Worm (Caenorhabditis elegans): ENCODE data around the gene dpy-19.

dpy-19 gene

DNA sequence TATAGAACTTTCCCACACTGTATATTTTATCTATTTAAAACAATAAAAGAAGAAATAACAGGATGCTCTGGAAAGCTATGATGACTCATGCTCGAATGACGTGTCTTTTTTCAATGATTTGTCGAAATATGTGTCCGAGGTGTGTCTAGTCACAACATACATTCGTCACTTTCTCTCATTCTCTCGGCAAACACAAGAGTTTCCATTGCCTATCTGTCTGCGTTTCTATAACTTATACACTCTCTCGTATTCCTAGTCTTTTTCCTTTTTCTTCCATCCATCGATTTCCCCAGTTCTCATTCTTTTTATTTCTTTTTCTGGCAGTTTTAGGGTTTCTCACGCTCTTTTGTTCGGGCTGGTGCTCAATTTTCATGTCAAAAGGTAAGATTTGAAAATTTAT lies 29.4 kb upstream of the dpy-19 start (continued):
- no peak for TF ChIP-seq dmd-4 (tag; optimal IDR thresholded peaks at IDR 0.05)
- no peak for TF ChIP-seq unc-39 (tag; optimal IDR thresholded peaks at IDR 0.05)
- TF ChIP-seq lin-39 (tag; optimal IDR thresholded peaks at IDR 0.05), result no peak
- TF ChIP-seq sma-9 (GFP tag; optimal IDR thresholded peaks at IDR 0.05), result no peak
- no peak for TF ChIP-seq sma-9 (tag; optimal IDR thresholded peaks at IDR 0.05)
- no peak for TF ChIP-seq elt-3 (tag; optimal IDR thresholded peaks at IDR 0.05)
- peak; percentile 83 for TF ChIP-seq crh-2 (tag; optimal IDR thresholded peaks at IDR 0.05)

DNA sequence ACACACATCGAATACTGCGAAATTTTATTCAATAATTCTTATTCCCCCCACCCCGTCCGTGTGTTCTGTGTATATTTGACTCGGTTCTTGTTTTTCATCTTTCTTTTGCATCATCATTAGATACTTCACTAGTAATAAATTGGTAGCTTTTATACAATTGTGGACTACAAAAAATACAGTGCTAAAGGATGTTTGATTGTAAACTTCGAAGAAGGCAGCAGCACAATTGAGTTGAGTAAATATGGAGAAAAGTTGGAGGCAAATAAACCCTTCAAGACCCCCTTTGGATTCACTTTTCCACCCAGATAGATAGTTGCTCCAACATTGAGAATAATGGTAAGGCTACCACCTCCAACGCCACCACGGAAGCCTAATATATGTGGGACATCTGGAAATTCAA lies 26.0 kb upstream of the dpy-19 start, which contains the start of gene B0303.7:
Gene B0303.7 (plus strand): TSS at position 301 of the 400 bp plus-strand sequence.
- TF ChIP-seq lin-11 (tag; optimal IDR thresholded peaks at IDR 0.05), result no peak

DNA sequence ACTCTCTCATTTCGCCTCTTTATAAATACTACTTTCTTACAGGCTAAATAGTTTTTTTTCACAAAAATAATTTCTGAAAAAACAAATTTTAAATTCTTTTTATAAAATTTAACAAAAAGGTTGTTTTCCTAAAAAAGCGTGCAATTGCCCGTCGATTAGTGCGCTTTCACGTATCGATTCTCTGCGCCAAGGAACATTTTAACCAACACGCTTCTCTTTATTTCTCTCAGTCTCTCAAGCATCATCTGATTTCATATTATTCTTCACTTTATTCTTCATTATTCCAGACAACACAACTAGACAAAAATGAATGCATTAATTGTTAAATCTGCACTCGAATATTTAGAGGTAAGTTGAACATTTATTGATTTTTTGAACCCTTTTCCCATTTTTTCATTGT lies 22.4 kb upstream of the dpy-19 start, which contains the start of gene B0303.4:
Gene B0303.4 (plus strand): TSS at position 196 of the 400 bp plus-strand sequence.
- TF ChIP-seq lsy-2 (tag; optimal IDR thresholded peaks at IDR 0.05) (peak; percentile 3 to 79), F13H6.1 (tag; optimal IDR thresholded peaks at IDR 0.05) (peak; percentile 30), alr-1 (tag; optimal IDR thresholded peaks at IDR 0.05) (no peak), peb-1 (tag; optimal IDR thresholded peaks at IDR 0.05) (no peak), ztf-11 (tag; optimal IDR thresholded peaks at IDR 0.05) (no peak), sem-4 (tag; optimal IDR thresholded peaks at IDR 0.05) (peak; percentile 94), mbf-1 (tag; optimal IDR thresholded peaks at IDR 0.05) (no peak), nhr-11 (tag; optimal IDR thresholded peaks at IDR 0.05) (no peak), ama-1 (optimal IDR thresholded peaks at IDR 0.05) (peak; percentile 7), ztf-1 (GFP tag; conservative IDR thresholded peaks at IDR 0.05) (no peak), nhr-23 (tag; optimal IDR thresholded peaks at IDR 0.05) (no peak), sma-9 (GFP tag; optimal IDR thresholded peaks at IDR 0.05) (peak; percentile 42), sma-9 (tag; optimal IDR thresholded peaks at IDR 0.05) (no peak), lin-11 (tag; optimal IDR thresholded peaks at IDR 0.05) (peak; percentile 26), sma-3 (GFP tag; optimal IDR thresholded peaks at IDR 0.05) (peak; percentile 15), egl-27 (tag; optimal IDR thresholded peaks at IDR 0.05) (no peak), nhr-10 (tag; optimal IDR thresholded peaks at IDR 0.05) (peak; percentile 2), R02D3.7 (tag; optimal IDR thresholded peaks at IDR 0.05) (no peak), unc-55 (GFP tag; optimal IDR thresholded peaks at IDR 0.05) (peak; percentile 92), skn-1 (tag; optimal IDR thresholded peaks at IDR 0.05) (no peak), dmd-4 (tag; optimal IDR thresholded peaks at IDR 0.05) (no peak), mdl-1 (tag; optimal IDR thresholded peaks at IDR 0.05) (peak in 1 of 2 experiments; percentile 8), nhr-237 (tag; optimal IDR thresholded peaks at IDR 0.05) (no peak), ztf-4 (tag; optimal IDR thresholded peaks at IDR 0.05) (no peak), zag-1 (tag; optimal IDR thresholded peaks at IDR 0.05) (no peak), crh-2 (tag; optimal IDR thresholded peaks at IDR 0.05) (peak; percentile 81), nhr-25 (tag; optimal IDR thresholded peaks at IDR 0.05) (peak; percentile 62), nhr-12 (tag; optimal IDR thresholded peaks at IDR 0.05) (no peak), ZK546.5 (tag; optimal IDR thresholded peaks at IDR 0.05) (no peak), nhr-77 (tag; optimal IDR thresholded peaks at IDR 0.05) (no peak), lin-39 (tag; optimal IDR thresholded peaks at IDR 0.05) (no peak), blmp-1 (tag; optimal IDR thresholded peaks at IDR 0.05; ENCODE audit: insufficient read depth) (no peak), C34F6.9 (tag; optimal IDR thresholded peaks at IDR 0.05) (peak; percentile 94), Y55F3AM.14 (GFP tag; optimal IDR thresholded peaks at IDR 0.05) (no peak), snpc-4 (tag; optimal IDR thresholded peaks at IDR 0.05) (peak; percentile 4), fos-1 (tag; optimal IDR thresholded peaks at IDR 0.05) (peak; percentile 61), nhr-21 (tag; optimal IDR thresholded peaks at IDR 0.05) (peak; percentile 2), unc-39 (tag; optimal IDR thresholded peaks at IDR 0.05) (no peak), ceh-16 (tag; optimal IDR thresholded peaks at IDR 0.05) (no peak), unc-62 (GFP tag; optimal IDR thresholded peaks at IDR 0.05) (no peak), lin-13 (GFP tag; optimal IDR thresholded peaks at IDR 0.05) (peak; percentile 54), mab-5 (tag; optimal IDR thresholded peaks at IDR 0.05) (no peak), gmeb-1 (tag; optimal IDR thresholded peaks at IDR 0.05) (peak; percentile 45), nhr-6 (tag; optimal IDR thresholded peaks at IDR 0.05) (no peak), nhr-129 (tag; optimal IDR thresholded peaks at IDR 0.05) (peak; percentile 62), ceh-82 (tag; optimal IDR thresholded peaks at IDR 0.05) (no peak)
